Worm (Caenorhabditis elegans): ENCODE results near the gene col-88.
A peak's percentile ranks its signal among the peaks of the same experiment; 100 is the strongest.

- no peak for TF ChIP-seq nhr-67 (tag; optimal IDR thresholded peaks at IDR 0.05)
- TF ChIP-seq elt-2 (tag; optimal IDR thresholded peaks at IDR 0.05): no peak
- no peak for TF ChIP-seq ceh-82 (tag; optimal IDR thresholded peaks at IDR 0.05)
- TF ChIP-seq nhr-23 (tag; optimal IDR thresholded peaks at IDR 0.05): peak; percentile 31
- no peak for TF ChIP-seq ztf-11 (tag; optimal IDR thresholded peaks at IDR 0.05)
- TF ChIP-seq snpc-4 (tag; optimal IDR thresholded peaks at IDR 0.05): no peak
- TF ChIP-seq ztf-4 (tag; optimal IDR thresholded peaks at IDR 0.05): no peak
Observed at ce11 chrIII:40580-41113, at the start of gene col-88.
